Worm (Caenorhabditis elegans): ENCODE data around the gene EEED8.18.

ce11 chrII:5379614-5380077 is 32.8 kb downstream of the EEED8.18 start, which contains the start of gene pkc-3:
- TF ChIP-seq aly-2 (tag; optimal IDR thresholded peaks at IDR 0.05), result no peak
- TF ChIP-seq egl-27 (tag; optimal IDR thresholded peaks at IDR 0.05), result no peak
